Worm (Caenorhabditis elegans): ENCODE data around the gene C25D7.15.

Gene C25D7.15

ce11 chrV:15059534-15059933, at the start of gene C25D7.15, which contains the start of gene mcm-3:
TSS of gene C25D7.15 (plus strand) at chrV:15059808.
TSS of gene mcm-3 (minus strand) at chrV:15059599.
- TF ChIP-seq C34F6.9 (tag; optimal IDR thresholded peaks at IDR 0.05) (peak; percentile 39), lin-11 (tag; optimal IDR thresholded peaks at IDR 0.05) (no peak), gmeb-1 (tag; optimal IDR thresholded peaks at IDR 0.05) (peak; percentile 75), nhr-129 (tag; optimal IDR thresholded peaks at IDR 0.05) (peak; percentile 36), ceh-16 (tag; optimal IDR thresholded peaks at IDR 0.05) (no peak), ama-1 (optimal IDR thresholded peaks at IDR 0.05) (no peak), nhr-12 (tag; optimal IDR thresholded peaks at IDR 0.05) (no peak), lsy-2 (tag; optimal IDR thresholded peaks at IDR 0.05) (no peak), nhr-77 (tag; optimal IDR thresholded peaks at IDR 0.05) (no peak), Y55F3AM.14 (GFP tag; optimal IDR thresholded peaks at IDR 0.05) (no peak), elt-3 (tag; optimal IDR thresholded peaks at IDR 0.05) (no peak), mdl-1 (tag; optimal IDR thresholded peaks at IDR 0.05) (no peak)

- no peak for TF ChIP-seq nhr-11 (tag; optimal IDR thresholded peaks at IDR 0.05)
- TF ChIP-seq nhr-21 (tag; optimal IDR thresholded peaks at IDR 0.05): no peak
- no peak for TF ChIP-seq aly-2 (tag; optimal IDR thresholded peaks at IDR 0.05)
- TF ChIP-seq ztf-11 (tag; optimal IDR thresholded peaks at IDR 0.05): no peak
- no peak for TF ChIP-seq crh-2 (tag; optimal IDR thresholded peaks at IDR 0.05)
- TF ChIP-seq snpc-4 (tag; optimal IDR thresholded peaks at IDR 0.05): no peak
- TF ChIP-seq nhr-6 (tag; optimal IDR thresholded peaks at IDR 0.05): no peak
- no peak for TF ChIP-seq ZK546.5 (tag; optimal IDR thresholded peaks at IDR 0.05)
- no peak for TF ChIP-seq sem-4 (tag; optimal IDR thresholded peaks at IDR 0.05)
- no peak for TF ChIP-seq mab-5 (tag; optimal IDR thresholded peaks at IDR 0.05)
- no peak for TF ChIP-seq C34F6.9 (tag; optimal IDR thresholded peaks at IDR 0.05)
- TF ChIP-seq ceh-16 (tag; optimal IDR thresholded peaks at IDR 0.05): no peak
- TF ChIP-seq nhr-10 (tag; optimal IDR thresholded peaks at IDR 0.05): no peak
- no peak for TF ChIP-seq ceh-82 (tag; optimal IDR thresholded peaks at IDR 0.05)
- TF ChIP-seq nhr-25 (tag; optimal IDR thresholded peaks at IDR 0.05): no peak
Measured at ce11 chrV:15011560-15011959, 48.0 kb upstream of the C25D7.15 start, which contains the start of gene nmr-2. TSS of gene nmr-2 (minus strand) at chrV:15011660.

ce11 chrV:15012542-15013301, 46.9 kb upstream of the C25D7.15 start:
- TF ChIP-seq ama-1 (optimal IDR thresholded peaks at IDR 0.05) (peak; percentile 8), nhr-10 (tag; optimal IDR thresholded peaks at IDR 0.05) (no peak), ztf-4 (tag; optimal IDR thresholded peaks at IDR 0.05) (no peak), unc-55 (GFP tag; optimal IDR thresholded peaks at IDR 0.05) (peak; percentile 8), lin-11 (tag; optimal IDR thresholded peaks at IDR 0.05) (peak; percentile 7), nhr-25 (tag; optimal IDR thresholded peaks at IDR 0.05) (peak; percentile 18), sma-9 (GFP tag; optimal IDR thresholded peaks at IDR 0.05) (peak; percentile 27), sma-9 (tag; optimal IDR thresholded peaks at IDR 0.05) (no peak), F13H6.1 (tag; optimal IDR thresholded peaks at IDR 0.05) (peak; percentile 24), blmp-1 (tag; optimal IDR thresholded peaks at IDR 0.05; ENCODE audit: insufficient read depth) (peak; percentile 6), nhr-11 (tag; optimal IDR thresholded peaks at IDR 0.05) (no peak), ZK546.5 (tag; optimal IDR thresholded peaks at IDR 0.05) (no peak), nhr-129 (tag; optimal IDR thresholded peaks at IDR 0.05) (peak; percentile 50), unc-62 (GFP tag; optimal IDR thresholded peaks at IDR 0.05) (no peak), skn-1 (tag; optimal IDR thresholded peaks at IDR 0.05) (no peak)

- TF ChIP-seq elt-3 (tag; optimal IDR thresholded peaks at IDR 0.05) (no peak), unc-39 (tag; optimal IDR thresholded peaks at IDR 0.05) (no peak), nhr-12 (tag; optimal IDR thresholded peaks at IDR 0.05) (no peak), nhr-129 (tag; optimal IDR thresholded peaks at IDR 0.05) (no peak), ztf-1 (GFP tag; conservative IDR thresholded peaks at IDR 0.05) (no peak), lsy-2 (tag; optimal IDR thresholded peaks at IDR 0.05) (no peak), elt-1 (tag; optimal IDR thresholded peaks at IDR 0.05) (no peak), crh-2 (tag; optimal IDR thresholded peaks at IDR 0.05) (no peak), sem-4 (tag; optimal IDR thresholded peaks at IDR 0.05) (no peak), lin-13 (GFP tag; optimal IDR thresholded peaks at IDR 0.05) (no peak), aly-2 (tag; optimal IDR thresholded peaks at IDR 0.05) (no peak), Y55F3AM.14 (GFP tag; optimal IDR thresholded peaks at IDR 0.05) (no peak), nhr-25 (tag; optimal IDR thresholded peaks at IDR 0.05) (no peak), mbf-1 (tag; optimal IDR thresholded peaks at IDR 0.05) (no peak), sma-3 (GFP tag; optimal IDR thresholded peaks at IDR 0.05) (no peak), lin-11 (tag; optimal IDR thresholded peaks at IDR 0.05) (no peak), egl-27 (tag; optimal IDR thresholded peaks at IDR 0.05) (no peak)
Measured at ce11 chrV:15013328-15013727, 46.3 kb upstream of the C25D7.15 start.
